Worm (Caenorhabditis elegans) whole organism, late embryonic: ENCODE data around the gene maoc-1.

Source experiments
- C38D4.7 ChIP-seq: fragments of 200-800 bp; sonication (Bioruptor generic); optimal IDR thresholded peaks from 2 replicates; lab custom pipeline; 2018; ENCODE audit warnings: mild to moderate bottlenecking, missing genetic modification characterization, moderate library complexity, missing compliant biosample characterization
- Y22D7AL.16 ChIP-seq: sonication (generic microtip); optimal IDR thresholded peaks from 2 replicates; lab custom pipeline; 2016; ENCODE audit warnings: missing genetic modification characterization, missing compliant biosample characterization
- ahr-1 ChIP-seq: sonication (generic microtip); optimal IDR thresholded peaks from 2 replicates; lab custom pipeline; 2016; ENCODE audit warnings: missing genetic modification characterization, missing compliant biosample characterization
- ama-1 ChIP-seq: fragments of 150-350 bp; optimal IDR thresholded peaks from 2 replicates; lab custom pipeline; 2014
- ceh-14 ChIP-seq: sonication (generic microtip); optimal IDR thresholded peaks from 2 replicates; lab custom pipeline; 2016; ENCODE audit warnings: missing genotype, missing genetic modification characterization, missing compliant biosample characterization
- ceh-19 ChIP-seq: fragments of 200-800 bp; sonication (Bioruptor generic); optimal IDR thresholded peaks from 2 replicates; lab custom pipeline; 2018; ENCODE audit warnings: mild to moderate bottlenecking, missing genetic modification characterization, missing compliant biosample characterization
- ceh-2 ChIP-seq: sonication (generic microtip); optimal IDR thresholded peaks from 2 replicates; lab custom pipeline; 2016; ENCODE audit warnings: missing genotype, missing genetic modification characterization, missing compliant biosample characterization
- ceh-22 ChIP-seq: sonication (generic microtip); optimal IDR thresholded peaks from 2 replicates; lab custom pipeline; 2017; ENCODE audit warnings: missing biosample characterization, missing genetic modification characterization
- ceh-30 ChIP-seq: fragments of 150-350 bp; optimal IDR thresholded peaks from 2 replicates; lab custom pipeline; 2014; ENCODE audit warnings: missing biosample characterization, missing genetic modification characterization
- ceh-31 ChIP-seq: sonication (generic microtip); optimal IDR thresholded peaks from 2 replicates; lab custom pipeline; 2016; ENCODE audit warnings: missing genetic modification characterization, missing compliant biosample characterization
- ceh-34 ChIP-seq: sonication (generic microtip); optimal IDR thresholded peaks from 2 replicates; lab custom pipeline; 2016; ENCODE audit warnings: mild to moderate bottlenecking, missing genetic modification characterization, missing compliant biosample characterization
- ceh-48 ChIP-seq: sonication (generic microtip); optimal IDR thresholded peaks from 2 replicates; lab custom pipeline; 2016; ENCODE audit warnings: missing genetic modification characterization, inconsistent platforms, missing compliant biosample characterization
- ceh-6 ChIP-seq: fragments of 200-800 bp; sonication (Bioruptor generic); optimal IDR thresholded peaks from 2 replicates; lab custom pipeline; 2018; ENCODE audit warnings: mild to moderate bottlenecking, missing genetic modification characterization, missing compliant biosample characterization
- ceh-9 ChIP-seq: sonication (generic microtip); optimal IDR thresholded peaks from 2 replicates; lab custom pipeline; 2016; ENCODE audit warnings: mild to moderate bottlenecking, missing genetic modification characterization, inconsistent platforms, missing compliant biosample characterization
- che-1 ChIP-seq: sonication (generic microtip); optimal IDR thresholded peaks from 2 replicates; lab custom pipeline; 2016; ENCODE audit warnings: mild to moderate bottlenecking, missing genetic modification characterization, missing compliant biosample characterization
- dmd-4 ChIP-seq: sonication (generic microtip); optimal IDR thresholded peaks from 2 replicates; lab custom pipeline; 2016; ENCODE audit warnings: borderline replicate concordance, missing genetic modification characterization, missing compliant biosample characterization
- dve-1 ChIP-seq: sonication (generic microtip); optimal IDR thresholded peaks from 2 replicates; lab custom pipeline; 2017; ENCODE audit warnings: antibody characterized with exemption, mild to moderate bottlenecking, missing genetic modification characterization, missing compliant biosample characterization
- elt-2 ChIP-seq: sonication (generic microtip); optimal IDR thresholded peaks from 2 replicates; lab custom pipeline; 2016; ENCODE audit warnings: missing genetic modification reagents, missing genetic modification characterization, missing compliant biosample characterization
- elt-4 ChIP-seq: sonication (generic microtip); optimal IDR thresholded peaks from 2 replicates; lab custom pipeline; 2016; ENCODE audit warnings: missing genetic modification characterization, missing compliant biosample characterization
- ets-4 ChIP-seq: sonication (generic microtip); optimal IDR thresholded peaks from 2 replicates; lab custom pipeline; 2016; ENCODE audit warnings: missing genetic modification characterization, missing compliant biosample characterization
- eyg-1 ChIP-seq: sonication (generic microtip); optimal IDR thresholded peaks from 2 replicates; lab custom pipeline; 2016; ENCODE audit warnings: missing genotype, missing genetic modification characterization, missing compliant biosample characterization
- hlh-30 ChIP-seq: sonication (generic microtip); optimal IDR thresholded peaks from 2 replicates; lab custom pipeline; 2017; ENCODE audit warnings: antibody characterized with exemption, missing genetic modification characterization, missing compliant biosample characterization; ENCODE audit not compliant: insufficient read depth
- hlh-6 ChIP-seq: sonication (generic microtip); optimal IDR thresholded peaks from 2 replicates; lab custom pipeline; 2016; ENCODE audit warnings: missing genotype, missing genetic modification characterization, missing compliant biosample characterization
- hlh-8 ChIP-seq: sonication (generic microtip); optimal IDR thresholded peaks from 2 replicates; lab custom pipeline; 2016; ENCODE audit warnings: missing genotype, missing genetic modification characterization, missing compliant biosample characterization
- madf-2 ChIP-seq: sonication (generic microtip); optimal IDR thresholded peaks from 2 replicates; lab custom pipeline; 2017; ENCODE audit warnings: missing genetic modification characterization, missing compliant biosample characterization
- mec-3 ChIP-seq: sonication (generic microtip); optimal IDR thresholded peaks from 2 replicates; lab custom pipeline; 2016; ENCODE audit warnings: borderline replicate concordance, missing genetic modification characterization, missing compliant biosample characterization
- nfya-1 ChIP-seq: sonication (generic microtip); optimal IDR thresholded peaks from 2 replicates; lab custom pipeline; 2017; ENCODE audit warnings: missing genetic modification characterization, mild to moderate bottlenecking, missing compliant biosample characterization, antibody characterized with exemption, moderate library complexity
- nhr-232 ChIP-seq: sonication (generic microtip); optimal IDR thresholded peaks from 2 replicates; lab custom pipeline; 2016; ENCODE audit warnings: missing genetic modification characterization, missing compliant biosample characterization
- npax-4 ChIP-seq: sonication (generic microtip); optimal IDR thresholded peaks from 2 replicates; lab custom pipeline; 2016; ENCODE audit warnings: missing genetic modification characterization, missing compliant biosample characterization
- odd-2 ChIP-seq: sonication (generic microtip); optimal IDR thresholded peaks from 2 replicates; lab custom pipeline; 2017; ENCODE audit warnings: antibody characterized with exemption, mild to moderate bottlenecking, missing genetic modification characterization, missing compliant biosample characterization
- pag-3 ChIP-seq: sonication (generic microtip); optimal IDR thresholded peaks from 2 replicates; lab custom pipeline; 2016; ENCODE audit warnings: missing compliant biosample characterization, missing genetic modification characterization, borderline replicate concordance
- pax-1 ChIP-seq: fragments of 150-350 bp; optimal IDR thresholded peaks from 2 replicates; lab custom pipeline; 2014; ENCODE audit warnings: missing biosample characterization, missing genetic modification characterization
- pha-4 ChIP-seq: fragments of 150-350 bp; optimal IDR thresholded peaks from 2 replicates; lab custom pipeline; 2018; ENCODE audit warnings: missing biosample characterization, missing genetic modification reagents, missing genetic modification characterization
- pqm-1 ChIP-seq: sonication (generic microtip); optimal IDR thresholded peaks from 2 replicates; lab custom pipeline; 2016; ENCODE audit warnings: missing genetic modification characterization, missing compliant biosample characterization
- pros-1 ChIP-seq: fragments of 150-350 bp; optimal IDR thresholded peaks from 2 replicates; lab custom pipeline; 2014; ENCODE audit warnings: missing biosample characterization, missing genetic modification reagents, missing genetic modification characterization
- rnt-1 ChIP-seq: sonication (generic microtip); optimal IDR thresholded peaks from 2 replicates; lab custom pipeline; 2016; ENCODE audit warnings: missing genetic modification characterization, missing compliant biosample characterization
- sox-2 ChIP-seq: fragments of 200-800 bp; sonication (Bioruptor generic); IDR thresholded peaks from 2 replicates; pipeline ENCODE4 v1.3.6; 2022; ENCODE audit warnings: missing genetic modification reagents, missing genetic modification characterization, missing compliant biosample characterization
- syd-9 ChIP-seq: sonication (generic microtip); optimal IDR thresholded peaks from 2 replicates; lab custom pipeline; 2016; ENCODE audit warnings: mild to moderate bottlenecking, missing genetic modification characterization, moderate library complexity, missing compliant biosample characterization
- tbx-2 ChIP-seq: sonication (generic microtip); optimal IDR thresholded peaks from 2 replicates; lab custom pipeline; 2016; ENCODE audit warnings: missing genetic modification characterization, missing compliant biosample characterization
- tbx-7 ChIP-seq: sonication (generic microtip); optimal IDR thresholded peaks from 2 replicates; lab custom pipeline; 2016; ENCODE audit warnings: missing genotype, missing genetic modification characterization, missing compliant biosample characterization
- ttx-3 ChIP-seq: sonication (generic microtip); optimal IDR thresholded peaks from 2 replicates; lab custom pipeline; 2016; ENCODE audit warnings: missing genetic modification reagents, missing genetic modification characterization, missing compliant biosample characterization
- unc-55 ChIP-seq: sonication (generic microtip); optimal IDR thresholded peaks from 2 replicates; lab custom pipeline; 2017; ENCODE audit warnings: missing biosample characterization, missing genetic modification reagents, missing genetic modification characterization
- zip-5 ChIP-seq: sonication (generic microtip); optimal IDR thresholded peaks from 2 replicates; lab custom pipeline; 2016; ENCODE audit warnings: missing genetic modification characterization, missing compliant biosample characterization

The maoc-1 gene

DNA sequence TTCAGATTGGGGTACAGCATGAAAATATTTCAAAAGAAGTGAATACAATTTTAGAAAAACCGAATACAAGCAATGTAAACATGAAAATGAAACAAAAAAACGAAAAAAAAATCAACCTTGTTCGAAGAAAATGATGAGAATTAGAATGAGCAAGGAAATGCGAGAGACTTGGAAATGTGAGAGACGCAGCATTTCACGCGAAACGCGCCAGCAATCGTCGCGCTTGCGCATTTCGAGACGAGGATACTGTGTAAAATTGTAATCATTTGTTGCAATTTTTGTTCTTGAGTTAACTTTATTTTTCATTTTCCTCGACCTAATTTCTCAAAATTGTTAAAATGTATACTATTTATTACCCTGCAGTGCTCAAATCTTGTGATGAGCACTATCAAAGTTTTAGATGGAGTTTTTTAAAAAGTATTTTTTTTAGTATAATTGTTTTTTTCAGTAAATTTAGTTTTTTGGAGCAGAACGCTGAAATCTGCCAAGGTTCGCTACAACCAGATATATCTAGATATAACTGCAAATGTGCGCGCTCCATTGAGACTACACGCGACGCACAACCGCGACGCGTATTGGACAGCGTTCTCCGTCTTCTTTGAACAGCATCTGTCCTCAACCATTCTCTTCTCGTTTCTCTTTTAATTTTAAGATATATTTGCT, 44.0 kb upstream of the maoc-1 start, which contains the start of gene fust-1 (continued):
- TF ChIP-seq syd-9 (tag; lab: Kevin White, UChicago): peak; percentile 55
- TF ChIP-seq ets-4 (tag; lab: Kevin White, UChicago): peak; percentile 64
- peak; percentile 34 for TF ChIP-seq ceh-30
- peak; percentile 76 for TF ChIP-seq rnt-1 (tag; lab: Kevin White, UChicago)
- TF ChIP-seq Y22D7AL.16 (tag; lab: Kevin White, UChicago): peak; percentile 47
- TF ChIP-seq ama-1 (lab: Kevin White, UChicago): no peak
- no peak for TF ChIP-seq odd-2 (tag; lab: Kevin White, UChicago)
- TF ChIP-seq tbx-2 (tag; lab: Kevin White, UChicago): peak; percentile 78
- TF ChIP-seq ttx-3 (tag; lab: Kevin White, UChicago): peak; percentile 72
- no peak for TF ChIP-seq dmd-4 (tag; lab: Kevin White, UChicago)
- peak; percentile 58 for TF ChIP-seq hlh-30 (tag; lab: Kevin White, UChicago)
- TF ChIP-seq npax-4 (tag; lab: Kevin White, UChicago): peak; percentile 10
- no peak for TF ChIP-seq ahr-1 (tag; lab: Kevin White, UChicago)
- no peak for TF ChIP-seq pag-3 (tag; lab: Kevin White, UChicago)
- peak; percentile 80 for TF ChIP-seq elt-2 (tag; lab: Kevin White, UChicago)
- TF ChIP-seq tbx-7 (tag; lab: Kevin White, UChicago): peak; percentile 22
- TF ChIP-seq pqm-1: no peak
- peak; percentile 52 for TF ChIP-seq ceh-6
- TF ChIP-seq dve-1 (tag; lab: Kevin White, UChicago): peak; percentile 80
- TF ChIP-seq sox-2 (GFP tag; lab: Robert Waterston, UW): no peak; the same call in 1 of the 2 replicates
- peak; percentile 76 for TF ChIP-seq ceh-34
- no peak for TF ChIP-seq ceh-22 (tag; lab: Kevin White, UChicago)
- peak; percentile 20 for TF ChIP-seq C38D4.7
- peak; percentile 73 for TF ChIP-seq ceh-14 (tag; lab: Kevin White, UChicago)
- no peak for TF ChIP-seq pha-4 (tag; lab: Kevin White, UChicago)
- no peak for TF ChIP-seq ceh-9
- TF ChIP-seq nfya-1: peak; percentile 86
- no peak for TF ChIP-seq elt-4 (tag; lab: Kevin White, UChicago)
- TF ChIP-seq ceh-31: peak; percentile 76
- TF ChIP-seq nhr-232: peak; percentile 20
- peak; percentile 58 for TF ChIP-seq hlh-8
- TF ChIP-seq madf-2: peak; percentile 74
- peak; percentile 9 for TF ChIP-seq hlh-6 (tag; lab: Kevin White, UChicago)
- peak; percentile 32 for TF ChIP-seq ceh-48
- TF ChIP-seq, all 69 proteins: peak for 49

DNA sequence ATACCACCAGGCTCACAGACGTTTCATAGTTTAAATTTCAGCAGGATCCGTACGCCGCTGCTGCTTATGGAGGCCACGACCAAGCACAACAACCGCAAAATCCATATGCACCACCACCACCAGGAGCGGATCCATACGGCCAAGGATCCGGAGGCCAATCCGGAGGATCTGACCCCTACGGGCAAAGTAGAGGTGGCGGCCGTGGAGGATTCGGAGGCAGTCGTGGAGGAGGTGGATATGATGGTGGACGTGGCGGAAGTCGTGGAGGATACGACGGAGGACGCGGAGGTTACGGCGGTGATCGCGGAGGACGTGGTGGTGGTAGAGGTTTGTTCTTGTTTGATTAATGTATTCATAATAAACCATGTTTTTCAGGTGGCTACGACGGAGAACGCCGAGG, 43.0 kb upstream of the maoc-1 start:
- peak; percentile 17 for TF ChIP-seq ceh-6

DNA sequence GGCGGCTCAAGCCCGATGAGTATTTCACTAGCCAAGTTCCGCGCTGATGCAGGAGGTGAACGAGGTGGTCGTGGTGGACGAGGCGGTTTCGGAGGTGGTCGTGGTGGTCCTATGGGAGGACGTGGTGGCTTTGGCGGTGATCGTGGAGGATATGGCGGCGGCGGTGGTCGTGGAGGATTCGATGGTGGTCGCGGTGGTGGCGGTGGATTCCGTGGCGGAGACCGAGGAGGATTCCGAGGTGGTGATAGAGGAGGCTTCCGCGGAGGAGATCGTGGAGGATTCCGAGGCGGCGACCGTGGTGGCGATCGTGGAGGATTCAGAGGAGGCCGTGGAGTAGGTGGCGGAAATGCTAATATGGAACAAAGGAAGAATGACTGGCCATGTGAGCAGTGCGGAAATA, 41.4 kb upstream of the maoc-1 start:
- TF ChIP-seq madf-2 (no peak), ceh-9 (no peak), ahr-1 (tag; lab: Kevin White, UChicago) (no peak), unc-55 (GFP tag; lab: Kevin White, UChicago) (no peak), pax-1 (tag; lab: Kevin White, UChicago) (no peak), C38D4.7 (no peak), eyg-1 (tag; lab: Kevin White, UChicago) (no peak), hlh-8 (no peak), pros-1 (tag; lab: Kevin White, UChicago) (no peak), pqm-1 (no peak), ceh-19 (GFP tag; lab: Kevin White, UChicago) (no peak), ceh-31 (no peak), ceh-2 (no peak), mec-3 (tag; lab: Kevin White, UChicago) (no peak), zip-5 (tag; lab: Kevin White, UChicago) (no peak), che-1 (tag; lab: Kevin White, UChicago) (no peak)
